Fruit fly (Drosophila melanogaster): ENCODE results near the gene CG31789.

CG31789 gene

dm6 chr2L:18576250-18576649 lies 29.5 kb upstream of the CG31789 start:
- TF ChIP-seq noc (tag; optimal IDR thresholded peaks at IDR 0.05), result no peak

dm6 chr2L:18584617-18585016 lies 21.1 kb upstream of the CG31789 start:
- no peak for TF ChIP-seq noc (tag; optimal IDR thresholded peaks at IDR 0.05)

dm6 chr2L:18590100-18590941 lies 15.4 kb upstream of the CG31789 start, which contains the start of the genes Pde11 and CG15160:
Pde11 (minus strand) TSS chr2L:18590342.
CG15160 (plus strand) TSS chr2L:18590891.
- no peak for TF ChIP-seq noc (tag; optimal IDR thresholded peaks at IDR 0.05)

dm6 chr2L:18590942-18591257 lies 14.8 kb upstream of the CG31789 start:
- TF ChIP-seq noc (tag; optimal IDR thresholded peaks at IDR 0.05), result no peak

dm6 chr2L:18596871-18597338 lies 8.8 kb upstream of the CG31789 start, which contains the start of gene amos:
amos (minus strand) TSS chr2L:18596921.
- no peak for TF ChIP-seq noc (tag; optimal IDR thresholded peaks at IDR 0.05)

dm6 chr2L:18598150-18598723 lies 7.5 kb upstream of the CG31789 start:
- no peak for TF ChIP-seq noc (tag; optimal IDR thresholded peaks at IDR 0.05)

dm6 chr2L:18599152-18599551 lies 6.6 kb upstream of the CG31789 start:
- no peak for TF ChIP-seq noc (tag; optimal IDR thresholded peaks at IDR 0.05)

- peak; percentile 98 for TF ChIP-seq noc (tag; optimal IDR thresholded peaks at IDR 0.05)
These were observed 742 bp upstream of the CG31789 start, which contains the start of gene CG10413 for dm6 chr2L:18604986-18605385. CG10413 (minus strand) TSS chr2L:18605249.

dm6 chr2L:18606642-18607041 lies 914 bp downstream of the CG31789 start, which contains the start of gene CG10333:
CG10333 (plus strand) TSS chr2L:18606832.
- no peak for TF ChIP-seq noc (tag; optimal IDR thresholded peaks at IDR 0.05)

dm6 chr2L:18612106-18612505 lies 6.4 kb downstream of the CG31789 start, which contains the start of gene Atac2:
Atac2 (minus strand) TSS chr2L:18612249.
- no peak for TF ChIP-seq noc (tag; optimal IDR thresholded peaks at IDR 0.05)

- TF ChIP-seq noc (tag; optimal IDR thresholded peaks at IDR 0.05), result no peak
These were observed 10.3 kb downstream of the CG31789 start, which contains the start of gene IFT46 for dm6 chr2L:18616019-18616418. IFT46 (minus strand) TSS chr2L:18616106.

dm6 chr2L:18617003-18617402 lies 11.3 kb downstream of the CG31789 start, which contains the start of gene MESR3:
MESR3 (plus strand) TSS chr2L:18617256.
- TF ChIP-seq noc (tag; optimal IDR thresholded peaks at IDR 0.05), result peak; percentile 19

- TF ChIP-seq noc (tag; optimal IDR thresholded peaks at IDR 0.05), result no peak
These were observed 14.4 kb downstream of the CG31789 start for dm6 chr2L:18620153-18620552.

- TF ChIP-seq noc (tag; optimal IDR thresholded peaks at IDR 0.05), result peak; percentile 96
These were observed 15.9 kb downstream of the CG31789 start for dm6 chr2L:18621357-18622211.

dm6 chr2L:18623435-18623834 lies 17.7 kb downstream of the CG31789 start:
- TF ChIP-seq noc (tag; optimal IDR thresholded peaks at IDR 0.05), result no peak

dm6 chr2L:18624362-18624761 lies 18.6 kb downstream of the CG31789 start:
- no peak for TF ChIP-seq noc (tag; optimal IDR thresholded peaks at IDR 0.05)
